Worm (Caenorhabditis elegans) whole organism, mixed stage, embryonic: ENCODE measurements around the gene F46B3.16.

ENCODE experiments used
- bed-3 ChIP-seq: fragments of 200-800 bp; sonication (Bioruptor generic); optimal IDR thresholded peaks from 3 replicates; lab custom pipeline; 2018; ENCODE audit warnings: mild to moderate bottlenecking, missing genetic modification characterization, moderate library complexity, missing compliant biosample characterization
- blmp-1 ChIP-seq: fragments of 150-350 bp; optimal IDR thresholded peaks from 2 replicates; lab custom pipeline; 2014; ENCODE audit warnings: missing biosample characterization, missing genetic modification characterization
- ceh-39 ChIP-seq: fragments of 150-350 bp; optimal IDR thresholded peaks from 2 replicates; lab custom pipeline; 2014; ENCODE audit warnings: missing biosample characterization, missing genetic modification characterization
- ceh-43 ChIP-seq: fragments of 200-800 bp; sonication (Bioruptor generic); optimal IDR thresholded peaks from 2 replicates; lab custom pipeline; 2018; ENCODE audit warnings: mild to moderate bottlenecking, missing genetic modification characterization, moderate library complexity, missing compliant biosample characterization
- ces-1 ChIP-seq: fragments of 150-350 bp; optimal IDR thresholded peaks from 2 replicates; lab custom pipeline; 2014; ENCODE audit warnings: missing biosample characterization, missing genetic modification reagents, missing genetic modification characterization
- cnd-1 ChIP-seq: fragments of 200-800 bp; sonication (Bioruptor generic); optimal IDR thresholded peaks from 2 replicates; lab custom pipeline; 2018; ENCODE audit warnings: mild to moderate bottlenecking, missing genetic modification characterization, missing compliant biosample characterization
- drap-1 ChIP-seq: fragments of 200-800 bp; sonication (Bioruptor generic); optimal IDR thresholded peaks from 3 replicates; lab custom pipeline; 2018; ENCODE audit warnings: mild to moderate bottlenecking, missing genetic modification characterization, missing compliant biosample characterization
- elt-1 ChIP-seq: sonication (generic microtip); optimal IDR thresholded peaks from 2 replicates; lab custom pipeline; 2017; ENCODE audit warnings: missing genetic modification characterization, mild to moderate bottlenecking, missing compliant biosample characterization, antibody characterized with exemption, moderate library complexity, borderline replicate concordance; ENCODE audit not compliant: insufficient read depth
- elt-3 ChIP-seq: fragments of 150-350 bp; optimal IDR thresholded peaks from 2 replicates; lab custom pipeline; 2014; ENCODE audit warnings: missing biosample characterization, missing genetic modification characterization
- ham-2 ChIP-seq: fragments of 200-800 bp; sonication (Bioruptor generic); optimal IDR thresholded peaks from 2 replicates; lab custom pipeline; 2018; ENCODE audit warnings: mild to moderate bottlenecking, missing genetic modification characterization, missing compliant biosample characterization
- hlh-1 ChIP-seq: fragments of 150-350 bp; optimal IDR thresholded peaks from 2 replicates; lab custom pipeline; 2014; ENCODE audit warnings: missing biosample characterization, missing genetic modification reagents, missing genetic modification characterization
- lin-13 ChIP-seq: fragments of 150-350 bp; optimal IDR thresholded peaks from 2 replicates; lab custom pipeline; 2014; ENCODE audit warnings: missing biosample characterization, missing genetic modification characterization
- lin-32 ChIP-seq: fragments of 200-800 bp; sonication (Bioruptor generic); optimal IDR thresholded peaks from 2 replicates; lab custom pipeline; 2018; ENCODE audit warnings: mild to moderate bottlenecking, missing genetic modification characterization, missing compliant biosample characterization
- lsy-2 ChIP-seq: fragments of 150-350 bp; optimal IDR thresholded peaks from 2 replicates; lab custom pipeline; 2014; ENCODE audit warnings: missing biosample characterization, missing genetic modification characterization
- mab-5 ChIP-seq: fragments of 150-350 bp; optimal IDR thresholded peaks from 2 replicates; lab custom pipeline; 2014; ENCODE audit warnings: missing biosample characterization, missing genetic modification characterization
- mep-1 ChIP-seq: fragments of 150-350 bp; optimal IDR thresholded peaks from 2 replicates; lab custom pipeline; 2017; ENCODE audit warnings: missing biosample characterization, missing genetic modification reagents, missing genetic modification characterization, inconsistent platforms
- mls-2 ChIP-seq: sonication (generic microtip); optimal IDR thresholded peaks from 2 replicates; lab custom pipeline; 2016; ENCODE audit warnings: mild to moderate bottlenecking, missing genetic modification characterization, moderate library complexity, missing compliant biosample characterization
- nhr-12 ChIP-seq: fragments of 150-350 bp; optimal IDR thresholded peaks from 2 replicates; lab custom pipeline; 2014; ENCODE audit warnings: missing biosample characterization, missing genetic modification characterization
- nhr-2 ChIP-seq: fragments of 150-350 bp; optimal IDR thresholded peaks from 2 replicates; lab custom pipeline; 2014; ENCODE audit warnings: missing biosample characterization, missing genetic modification characterization
- nhr-237 ChIP-seq: fragments of 150-350 bp; optimal IDR thresholded peaks from 2 replicates; lab custom pipeline; 2014; ENCODE audit warnings: missing biosample characterization, missing genetic modification characterization
- nhr-76 ChIP-seq: sonication (generic microtip); optimal IDR thresholded peaks from 2 replicates; lab custom pipeline; 2017; ENCODE audit warnings: missing biosample characterization, missing genetic modification characterization
- sem-2 ChIP-seq: fragments of 200-800 bp; sonication (Bioruptor generic); optimal IDR thresholded peaks from 2 replicates; lab custom pipeline; 2018; ENCODE audit warnings: mild to moderate bottlenecking, missing genetic modification characterization, missing compliant biosample characterization
- snpc-4 ChIP-seq: fragments of 150-350 bp; optimal IDR thresholded peaks from 2 replicates; lab custom pipeline; 2014; ENCODE audit warnings: missing biosample characterization, missing genetic modification characterization
- sptf-1 ChIP-seq: sonication (generic microtip); optimal IDR thresholded peaks from 2 replicates; lab custom pipeline; 2017; ENCODE audit warnings: mild to moderate bottlenecking, missing genetic modification characterization, moderate library complexity, missing compliant biosample characterization
- tbx-8 ChIP-seq: fragments of 200-800 bp; sonication (Bioruptor generic); optimal IDR thresholded peaks from 2 replicates; lab custom pipeline; 2018; ENCODE audit warnings: mild to moderate bottlenecking, missing genetic modification characterization, moderate library complexity, missing compliant biosample characterization
- unc-120 ChIP-seq: sonication (generic microtip); optimal IDR thresholded peaks from 2 replicates; lab custom pipeline; 2017; ENCODE audit warnings: missing genetic modification characterization, missing compliant biosample characterization; ENCODE audit not compliant: poor library complexity, severe bottlenecking
- unc-39 ChIP-seq: fragments of 150-350 bp; optimal IDR thresholded peaks from 2 replicates; lab custom pipeline; 2014; ENCODE audit warnings: missing biosample characterization, missing genetic modification characterization
- unc-62 ChIP-seq: fragments of 150-350 bp; optimal IDR thresholded peaks from 2 replicates; lab custom pipeline; 2014; ENCODE audit warnings: missing biosample characterization, missing genetic modification reagents, missing genetic modification characterization
- zip-8 ChIP-seq: fragments of 150-350 bp; optimal IDR thresholded peaks from 2 replicates; lab custom pipeline; 2014; ENCODE audit warnings: missing biosample characterization, missing genetic modification characterization
- ztf-11 ChIP-seq: fragments of 150-350 bp; optimal IDR thresholded peaks from 2 replicates; lab custom pipeline; 2014; ENCODE audit warnings: missing biosample characterization, missing genetic modification characterization

Gene F46B3.16

DNA sequence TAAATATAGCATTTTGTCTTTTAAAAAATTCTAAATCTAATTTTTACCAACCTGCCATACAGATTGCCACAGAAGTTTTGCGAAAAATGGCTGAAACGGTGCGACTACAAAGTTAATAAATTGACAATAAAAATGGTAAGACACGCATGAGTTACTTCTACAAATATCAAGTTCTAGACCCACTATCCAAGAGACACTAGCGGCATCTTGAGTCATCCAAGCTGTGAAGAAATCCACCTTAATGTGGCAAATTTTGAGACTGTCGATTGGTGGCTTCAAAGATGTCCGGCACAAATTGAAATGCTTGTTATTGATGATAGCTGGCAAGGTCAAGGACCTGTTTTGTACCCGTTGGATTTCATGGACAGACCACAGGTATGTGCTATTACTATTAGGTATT, at the start of gene F46B3.16:
F46B3.16 (plus strand) TSS at position 301 of the 400 bp plus-strand sequence.
- TF ChIP-seq sem-2 (GFP tag; lab: Kevin White, UChicago) (no peak), unc-120 (tag; lab: Kevin White, UChicago) (no peak), ham-2 (no peak), nhr-237 (tag; lab: Kevin White, UChicago) (no peak), zip-8 (no peak), elt-1 (tag; lab: Kevin White, UChicago) (no peak), blmp-1 (tag; lab: Kevin White, UChicago) (no peak), elt-3 (tag; lab: Kevin White, UChicago) (no peak), sptf-1 (no peak), tbx-8 (GFP tag; lab: Kevin White, UChicago) (no peak), unc-39 (tag; lab: Kevin White, UChicago) (no peak), ceh-39 (tag; lab: Kevin White, UChicago) (no peak), nhr-12 (tag; lab: Kevin White, UChicago) (no peak), bed-3 (GFP tag; lab: Kevin White, UChicago) (no peak), snpc-4 (tag; lab: Kevin White, UChicago) (no peak)
- TF ChIP-seq, all 35 proteins: peak for 0

DNA sequence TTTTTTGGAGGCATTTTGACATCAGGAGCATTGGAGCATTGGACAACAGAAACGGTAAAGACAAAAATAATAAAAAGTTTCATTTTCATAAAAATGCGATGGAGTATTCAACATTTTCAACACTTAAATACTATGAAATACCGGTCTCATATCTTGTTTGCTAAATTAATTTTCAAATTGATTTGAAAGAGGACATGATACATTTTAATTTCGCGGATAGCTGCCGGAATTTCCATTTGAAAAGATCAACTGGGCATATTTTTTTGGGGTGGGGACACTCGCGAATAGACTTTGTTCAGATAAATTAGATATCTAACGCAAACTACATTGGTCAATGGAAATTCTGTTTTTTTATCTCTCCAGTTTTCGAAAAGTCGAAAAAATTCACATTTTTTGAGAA, 39.7 kb upstream of the F46B3.16 start, which contains the start of gene F26F2.10:
F26F2.10 (minus strand) TSS at position 101 of the 400 bp plus-strand sequence.
- no peak for TF ChIP-seq lsy-2 (tag; lab: Kevin White, UChicago)
- no peak for TF ChIP-seq lin-13 (tag; lab: Kevin White, UChicago)
- no peak for TF ChIP-seq nhr-237 (tag; lab: Kevin White, UChicago)
- no peak for TF ChIP-seq ztf-11 (tag; lab: Kevin White, UChicago)
- TF ChIP-seq lin-32 (GFP tag; lab: Kevin White, UChicago) = no peak
- TF ChIP-seq sem-2 (GFP tag; lab: Kevin White, UChicago) = no peak
- TF ChIP-seq elt-3 (tag; lab: Kevin White, UChicago) = no peak
- no peak for TF ChIP-seq nhr-76 (tag; lab: Kevin White, UChicago)
- TF ChIP-seq zip-8 = no peak
- TF ChIP-seq mls-2 (tag; lab: Kevin White, UChicago) = no peak
- no peak for TF ChIP-seq drap-1 (GFP tag; lab: Kevin White, UChicago)
- no peak for TF ChIP-seq hlh-1 (tag; lab: Kevin White, UChicago)
- TF ChIP-seq mab-5 (tag; lab: Kevin White, UChicago) = no peak
- no peak for TF ChIP-seq elt-1 (tag; lab: Kevin White, UChicago)
- no peak for TF ChIP-seq ham-2
- no peak for TF ChIP-seq unc-120 (tag; lab: Kevin White, UChicago)
- no peak for TF ChIP-seq tbx-8 (GFP tag; lab: Kevin White, UChicago)
- TF ChIP-seq nhr-12 (tag; lab: Kevin White, UChicago) = no peak
- no peak for TF ChIP-seq ceh-39 (tag; lab: Kevin White, UChicago)

DNA sequence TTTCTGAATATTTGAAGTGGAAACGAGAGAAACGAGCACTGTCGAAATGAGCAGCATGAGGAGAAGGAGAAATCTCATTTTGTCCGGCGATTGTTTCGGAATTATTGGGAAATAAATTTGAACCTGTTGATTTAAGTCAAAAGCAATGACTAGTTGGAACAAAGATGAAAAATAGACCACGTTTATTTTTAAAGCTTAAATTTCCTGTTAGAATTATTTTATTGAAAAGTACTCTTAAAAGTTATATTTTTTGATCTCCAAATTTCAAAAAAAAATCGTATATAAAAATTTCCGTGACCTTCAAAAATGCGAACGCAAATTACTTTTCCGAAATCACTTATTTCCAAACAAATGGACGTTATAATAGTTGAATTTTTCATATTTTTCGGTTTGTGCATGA, 38.8 kb upstream of the F46B3.16 start, which contains the start of gene F26F2.11:
F26F2.11 (minus strand) TSS at position 101 of the 400 bp plus-strand sequence.
- TF ChIP-seq drap-1 (GFP tag; lab: Kevin White, UChicago) (no peak), mep-1 (tag; lab: Kevin White, UChicago) (no peak), lin-32 (GFP tag; lab: Kevin White, UChicago) (no peak), mls-2 (tag; lab: Kevin White, UChicago) (no peak), elt-3 (tag; lab: Kevin White, UChicago) (no peak), nhr-12 (tag; lab: Kevin White, UChicago) (no peak), hlh-1 (tag; lab: Kevin White, UChicago) (no peak), unc-120 (tag; lab: Kevin White, UChicago) (no peak), ztf-11 (tag; lab: Kevin White, UChicago) (no peak), nhr-2 (tag; lab: Kevin White, UChicago) (no peak), snpc-4 (tag; lab: Kevin White, UChicago) (no peak), sem-2 (GFP tag; lab: Kevin White, UChicago) (no peak)

DNA sequence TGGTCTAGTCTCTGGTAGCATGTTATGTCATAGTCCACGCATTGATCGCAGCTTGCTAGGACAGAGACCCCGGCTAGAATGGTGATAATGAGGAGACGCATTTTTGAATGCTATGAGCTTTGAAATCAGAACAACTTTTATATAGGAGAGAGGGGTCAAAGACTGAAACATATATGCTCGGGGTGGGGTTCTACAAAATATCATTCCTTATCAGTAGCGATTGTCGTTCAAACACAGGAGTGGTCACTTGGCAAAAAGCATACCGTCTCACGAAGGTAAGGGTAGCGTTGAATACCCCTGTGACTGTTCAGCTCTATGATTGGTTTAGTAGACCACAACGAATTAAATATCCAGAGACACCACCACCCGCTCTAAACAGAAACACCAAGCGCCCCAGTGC, 37.4 kb upstream of the F46B3.16 start, which contains the start of gene F46B3.1:
F46B3.1 (minus strand) TSS at position 101 of the 400 bp plus-strand sequence.
- TF ChIP-seq nhr-12 (tag; lab: Kevin White, UChicago) = no peak
- no peak for TF ChIP-seq ceh-43 (GFP tag; lab: Kevin White, UChicago)
- no peak for TF ChIP-seq sem-2 (GFP tag; lab: Kevin White, UChicago)
- TF ChIP-seq elt-3 (tag; lab: Kevin White, UChicago) = no peak
- no peak for TF ChIP-seq cnd-1 (tag; lab: Kevin White, UChicago)

DNA sequence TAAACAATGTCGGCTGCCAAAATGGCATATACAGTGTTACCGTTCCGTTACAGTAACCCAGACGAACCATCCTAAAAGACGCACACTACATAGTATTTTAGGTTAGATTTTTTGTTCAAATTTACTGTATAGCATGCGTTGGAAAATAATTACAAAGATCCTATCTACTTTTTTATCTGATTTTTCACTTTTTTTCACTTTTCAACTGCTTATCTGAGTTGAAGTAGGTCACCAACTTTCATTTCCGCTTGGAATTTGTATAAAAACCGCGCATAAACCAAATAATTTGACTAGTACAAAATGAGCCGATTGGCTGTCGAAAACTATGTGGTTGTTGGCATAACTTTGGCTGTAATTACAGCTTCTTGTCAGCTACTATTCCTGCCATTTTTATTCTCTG, 34.6 kb upstream of the F46B3.16 start, which contains the start of gene col-163:
col-163 (plus strand) TSS at position 301 of the 400 bp plus-strand sequence.
- TF ChIP-seq elt-1 (tag; lab: Kevin White, UChicago) = no peak
- TF ChIP-seq blmp-1 (tag; lab: Kevin White, UChicago) = no peak
- TF ChIP-seq lsy-2 (tag; lab: Kevin White, UChicago) = no peak
- no peak for TF ChIP-seq unc-62
- no peak for TF ChIP-seq hlh-1 (tag; lab: Kevin White, UChicago)
- no peak for TF ChIP-seq ztf-11 (tag; lab: Kevin White, UChicago)
- no peak for TF ChIP-seq cnd-1 (tag; lab: Kevin White, UChicago)
- no peak for TF ChIP-seq unc-120 (tag; lab: Kevin White, UChicago)
- TF ChIP-seq ces-1 (GFP tag; lab: Kevin White, UChicago) = no peak
